Fruit fly (Drosophila melanogaster) whole organism, adult: ENCODE measurements around the gene nerfin-1.

Experiments used
- CG11617 ChIP-seq: fragments of 200-800 bp; sonication (Bioruptor generic); optimal IDR thresholded peaks from 2 replicates; lab custom pipeline; 2017; ENCODE audit warnings: mild to moderate bottlenecking, missing biosample characterization, missing genetic modification reagents, missing genetic modification characterization
- CG12768 ChIP-seq: fragments of 200-800 bp; sonication (Bioruptor generic); optimal IDR thresholded peaks from 2 replicates; lab custom pipeline; 2017; ENCODE audit warnings: missing biosample characterization, missing genetic modification characterization, mild to moderate bottlenecking, moderate library complexity, missing genetic modification reagents
- CG14711 ChIP-seq: fragments of 200-800 bp; sonication (Bioruptor generic); optimal IDR thresholded peaks from 2 replicates; lab custom pipeline; 2018; ENCODE audit warnings: missing biosample characterization, mild to moderate bottlenecking, missing genetic modification characterization, moderate library complexity
- CG1620 ChIP-seq: fragments of 200-800 bp; sonication (Bioruptor generic); optimal IDR thresholded peaks from 2 replicates; lab custom pipeline; 2016; ENCODE audit warnings: missing biosample characterization, missing genetic modification characterization
- CG33017 ChIP-seq: fragments of 200-800 bp; sonication (Bioruptor generic); optimal IDR thresholded peaks from 2 replicates; lab custom pipeline; 2018; ENCODE audit warnings: missing biosample characterization, mild to moderate bottlenecking, missing genetic modification characterization, moderate library complexity
- CG5204 ChIP-seq: fragments of 200-800 bp; sonication (Bioruptor generic); optimal IDR thresholded peaks from 2 replicates; lab custom pipeline; 2016; ENCODE audit warnings: missing biosample characterization, missing genetic modification characterization
- CG7045 ChIP-seq: fragments of 200-800 bp; sonication (Bioruptor generic); optimal IDR thresholded peaks from 2 replicates; lab custom pipeline; 2017; ENCODE audit warnings: missing biosample characterization, mild to moderate bottlenecking, missing genetic modification characterization
- CG7101 ChIP-seq: fragments of 200-800 bp; sonication (Bioruptor generic); optimal IDR thresholded peaks from 2 replicates; lab custom pipeline; 2018; ENCODE audit warnings: missing biosample characterization, mild to moderate bottlenecking, missing genetic modification characterization, moderate library complexity
- Clk ChIP-seq: fragments of 200-800 bp; sonication (Bioruptor generic); optimal IDR thresholded peaks from 2 replicates; lab custom pipeline; 2017; ENCODE audit warnings: missing biosample characterization, missing genetic modification characterization
- Crg-1 ChIP-seq: fragments of 200-800 bp; sonication (Bioruptor generic); optimal IDR thresholded peaks from 2 replicates; lab custom pipeline; 2016; ENCODE audit warnings: missing biosample characterization, missing genetic modification characterization
- Hr96 ChIP-seq: fragments of 200-800 bp; sonication (Bioruptor generic); optimal IDR thresholded peaks from 2 replicates; lab custom pipeline; 2016; ENCODE audit warnings: missing biosample characterization, missing genetic modification characterization
- Mnt ChIP-seq: fragments of 200-800 bp; sonication (Bioruptor generic); optimal IDR thresholded peaks from 2 replicates; lab custom pipeline; 2016; ENCODE audit warnings: missing biosample characterization, mild to moderate bottlenecking, missing genetic modification characterization
- bab1 ChIP-seq: fragments of 200-800 bp; sonication (Bioruptor generic); optimal IDR thresholded peaks from 3 replicates; lab custom pipeline; 2019; ENCODE audit warnings: missing biosample characterization, mild to moderate bottlenecking, missing genetic modification characterization, moderate library complexity
- cic ChIP-seq: fragments of 200-800 bp; sonication (Bioruptor generic); optimal IDR thresholded peaks from 2 replicates; lab custom pipeline; 2017; ENCODE audit warnings: missing biosample characterization, mild to moderate bottlenecking, missing genetic modification characterization, moderate library complexity
- cnc ChIP-seq, 2 experiments: fragments of >200 bp; optimal IDR thresholded peaks; 2 replicates each; lab custom pipeline; 2017
- kay ChIP-seq: fragments of 200-800 bp; sonication (Bioruptor generic); peaks from one replicate; lab custom pipeline; 2016; ENCODE audit warnings: missing biosample characterization, missing genetic modification characterization, borderline replicate concordance
- pad ChIP-seq: fragments of 200-800 bp; sonication (Bioruptor generic); optimal IDR thresholded peaks from 3 replicates; lab custom pipeline; 2017; ENCODE audit warnings: missing biosample characterization, missing genetic modification characterization, mild to moderate bottlenecking, moderate library complexity, missing genetic modification reagents
- tj ChIP-seq: fragments of 200-800 bp; sonication (Bioruptor generic); optimal IDR thresholded peaks from 3 replicates; lab custom pipeline; 2017; ENCODE audit warnings: missing biosample characterization, mild to moderate bottlenecking, missing genetic modification characterization, moderate library complexity
- toe ChIP-seq: fragments of 200-800 bp; sonication (Bioruptor generic); optimal IDR thresholded peaks from 2 replicates; lab custom pipeline; 2016; ENCODE audit warnings: missing biosample characterization, missing genetic modification characterization

The nerfin-1 gene

dm6 chr3L:959188-959868 lies 50.4 kb downstream of the nerfin-1 start:
- TF ChIP-seq CG33017 (no peak), bab1 (peak; percentile 14)

dm6 chr3L:959869-960378 lies 51.0 kb downstream of the nerfin-1 start:
- TF ChIP-seq cic (GFP tag; lab: Kevin White, UChicago): no peak
- TF ChIP-seq pad (GFP tag; lab: Kevin White, UChicago): no peak
- no peak for TF ChIP-seq CG1620 (GFP tag; lab: Kevin White, UChicago)
- no peak for TF ChIP-seq CG12768 (GFP tag; lab: Kevin White, UChicago)
- TF ChIP-seq CG11617 (GFP tag; lab: Kevin White, UChicago): no peak
- TF ChIP-seq bab1: no peak
- no peak for TF ChIP-seq CG5204 (GFP tag; lab: Kevin White, UChicago)
- TF ChIP-seq CG14711 (tag; lab: Kevin White, UChicago): no peak
- TF ChIP-seq Mnt (GFP tag; lab: Kevin White, UChicago): no peak
- no peak for TF ChIP-seq CG7045 (GFP tag; lab: Kevin White, UChicago)
- no peak for TF ChIP-seq Clk (GFP tag; lab: Kevin White, UChicago)
- TF ChIP-seq CG33017: no peak
- TF ChIP-seq kay (GFP tag; lab: Kevin White, UChicago): no peak
- TF ChIP-seq cnc (optimal IDR thresholded peaks at IDR 0.05; lab: Kevin White, UChicago): no peak
- TF ChIP-seq toe: no peak
- no peak for TF ChIP-seq CG7101 (tag; lab: Kevin White, UChicago)
- no peak for TF ChIP-seq Crg-1
- TF ChIP-seq Hr96 (GFP tag; lab: Kevin White, UChicago): no peak

dm6 chr3L:960557-960956 lies 51.6 kb downstream of the nerfin-1 start:
- TF ChIP-seq CG33017 (peak; percentile 38), CG7045 (GFP tag; lab: Kevin White, UChicago) (peak; percentile 59), tj (GFP tag; lab: Kevin White, UChicago) (no peak), Crg-1 (no peak), Mnt (GFP tag; lab: Kevin White, UChicago) (no peak), bab1 (no peak), cic (GFP tag; lab: Kevin White, UChicago) (peak; percentile 15), Hr96 (GFP tag; lab: Kevin White, UChicago) (no peak), pad (GFP tag; lab: Kevin White, UChicago) (no peak), CG14711 (tag; lab: Kevin White, UChicago) (peak; percentile 9), cnc (optimal IDR thresholded peaks at IDR 0.05; lab: Kevin White, UChicago) (no peak), CG7101 (tag; lab: Kevin White, UChicago) (peak; percentile 33), Clk (GFP tag; lab: Kevin White, UChicago) (no peak), CG5204 (GFP tag; lab: Kevin White, UChicago) (no peak), kay (GFP tag; lab: Kevin White, UChicago) (peak; percentile 67), CG12768 (GFP tag; lab: Kevin White, UChicago) (peak; percentile 6), CG1620 (GFP tag; lab: Kevin White, UChicago) (no peak)
